Fruit fly (Drosophila melanogaster) S2 (cell line): ENCODE measurements around the gene CG6006.

Source experiments
- CG8478 ChIP-seq: fragments of >200 bp; optimal IDR thresholded peaks from 2 replicates; lab custom pipeline; 2018
- CTCF ChIP-seq, 2 experiments: fragments of >200 bp; optimal IDR thresholded peaks; 2 replicates each; lab custom pipeline; 2018

- TF ChIP-seq CTCF (optimal IDR thresholded peaks at IDR 0.05; lab: Kevin White, UChicago) (no peak), CG8478 (lab: Kevin White, UChicago) (no peak)
Measured at dm6 chr3R:16115861-16116260, 38.9 kb upstream of the CG6006 start, which contains the start of gene Sb.
